Fruit fly (Drosophila melanogaster): ENCODE measurements around the gene daw.

Gene daw

dm6 chr2L:2759654-2760053, 45.4 kb upstream of the daw start, which contains the start of the genes HemK2, Snapin and Tnpo-SR (continued):
- TF ChIP-seq YL-1 (GFP tag; optimal IDR thresholded peaks at IDR 0.05): peak; percentile 89
- no peak for TF ChIP-seq cg (GFP tag; optimal IDR thresholded peaks at IDR 0.05)
- TF ChIP-seq peb (GFP tag; IDR thresholded peaks at IDR 0.05): peak; percentile 91
- peak; percentile 92 for TF ChIP-seq CG34376 (GFP tag; optimal IDR thresholded peaks at IDR 0.05)
- peak; percentile 80 for TF ChIP-seq D19A (tag; optimal IDR thresholded peaks at IDR 0.05)
- peak; percentile 92 for TF ChIP-seq CG7839 (tag; optimal IDR thresholded peaks at IDR 0.05)
- TF ChIP-seq CG14441 (GFP tag; IDR thresholded peaks at IDR 0.05): peak; percentile 93
- peak; percentile 90 for TF ChIP-seq klu (GFP tag; IDR thresholded peaks at IDR 0.05)
- TF ChIP-seq CG1024 (GFP tag; IDR thresholded peaks at IDR 0.05): peak; percentile 81
- TF ChIP-seq Sin3A (optimal IDR thresholded peaks at IDR 0.05): peak; percentile 82
- peak; percentile 70 for TF ChIP-seq CG7987 (GFP tag; optimal IDR thresholded peaks at IDR 0.05)
- TF ChIP-seq oc (tag; optimal IDR thresholded peaks at IDR 0.05): peak; percentile 78
- TF ChIP-seq hbn (GFP tag; IDR thresholded peaks at IDR 0.05; ENCODE audit: partially characterized antibody): peak; percentile 97
- peak; percentile 91 for TF ChIP-seq CG12155 (GFP tag; optimal IDR thresholded peaks at IDR 0.05)
- peak; percentile 55 for TF ChIP-seq org-1 (GFP tag; optimal IDR thresholded peaks at IDR 0.05)
- peak; percentile 72 for TF ChIP-seq CG7963 (GFP tag; IDR thresholded peaks at IDR 0.05; ENCODE audit: partially characterized antibody)
- TF ChIP-seq pros (GFP tag; optimal IDR thresholded peaks at IDR 0.05): peak; percentile 20
- TF ChIP-seq pfk (GFP tag; optimal IDR thresholded peaks at IDR 0.05): peak; percentile 28
- TF ChIP-seq Rfx (GFP tag; IDR thresholded peaks at IDR 0.05): peak; percentile 97
- peak; percentile 26 for TF ChIP-seq ash1 (GFP tag; optimal IDR thresholded peaks at IDR 0.05)
- peak; percentile 54 for TF ChIP-seq luna (GFP tag; optimal IDR thresholded peaks at IDR 0.05)
- peak; percentile 87 for TF ChIP-seq mld (GFP tag; IDR thresholded peaks at IDR 0.05; ENCODE audit: partially characterized antibody)
- no peak for TF ChIP-seq pita (GFP tag; optimal IDR thresholded peaks at IDR 0.05)
- peak; percentile 87 for TF ChIP-seq Blimp-1 (GFP tag; optimal IDR thresholded peaks at IDR 0.05)
- peak; percentile 94 for TF ChIP-seq CG17829 (tag; optimal IDR thresholded peaks at IDR 0.05)
- no peak for TF ChIP-seq Lpt (GFP tag; optimal IDR thresholded peaks at IDR 0.05)
- peak; percentile 85 for TF ChIP-seq CG10979 (tag; optimal IDR thresholded peaks at IDR 0.05)
- TF ChIP-seq CG12391 (tag; optimal IDR thresholded peaks at IDR 0.05): peak; percentile 96
- TF ChIP-seq Dip2 (GFP tag; IDR thresholded peaks at IDR 0.05): no peak; the same call in 1 of the 2 replicates
- TF ChIP-seq slp2 (GFP tag; optimal IDR thresholded peaks at IDR 0.05): peak; percentile 75
- TF ChIP-seq crp (GFP tag; optimal IDR thresholded peaks at IDR 0.05): peak in 1 of 2 experiments; percentile 63
- TF ChIP-seq CG13894 (tag; optimal IDR thresholded peaks at IDR 0.05): peak; percentile 96
- TF ChIP-seq Sry-β (GFP tag; optimal IDR thresholded peaks at IDR 0.05): peak; percentile 68
- peak; percentile 81 for TF ChIP-seq Ravus (GFP tag; IDR thresholded peaks at IDR 0.05)
- peak; percentile 97 for TF ChIP-seq CG2129 (GFP tag; IDR thresholded peaks at IDR 0.05; ENCODE audit: partially characterized antibody)
- peak; percentile 95 for TF ChIP-seq MBD-R2 (GFP tag; IDR thresholded peaks at IDR 0.05)
- peak; percentile 91 for TF ChIP-seq gro (GFP tag; optimal IDR thresholded peaks at IDR 0.05)
- TF ChIP-seq vfl (GFP tag; optimal IDR thresholded peaks at IDR 0.05): peak; percentile 92
- peak; percentile 93 for TF ChIP-seq amos (GFP tag; IDR thresholded peaks at IDR 0.05; ENCODE audit: partially characterized antibody)

DNA sequence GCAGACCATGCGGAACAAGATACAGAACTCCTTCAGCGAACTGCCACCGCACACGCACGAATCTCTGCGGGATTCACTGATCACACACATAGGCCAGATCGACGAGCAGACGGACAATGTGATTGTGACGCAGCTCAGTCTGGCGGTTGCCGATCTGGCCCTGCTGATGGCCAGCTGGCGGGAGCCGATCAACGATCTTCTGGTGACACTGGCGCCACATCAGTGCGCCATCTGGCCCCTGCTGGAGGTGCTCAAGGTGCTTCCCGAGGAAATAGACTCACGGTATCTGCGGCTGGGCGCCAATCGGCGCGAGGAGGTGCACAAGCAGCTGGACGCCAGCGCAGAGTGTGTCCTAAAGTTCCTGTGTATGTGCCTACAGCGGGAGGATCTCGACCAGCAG, 44.8 kb upstream of the daw start:
- 0 out of 2 replicates have a peak, but pooled peaks have one; percentile 21 for TF ChIP-seq CG42726 (GFP tag; IDR thresholded peaks at IDR 0.05; ENCODE audit: partially characterized antibody)
- peak; percentile 36 for TF ChIP-seq Med (GFP tag)
- peak; percentile 29; the same call in 1 of the 2 replicates for TF ChIP-seq aop (GFP tag; IDR thresholded peaks at IDR 0.05)
- no peak for TF ChIP-seq Antp (GFP tag; optimal IDR thresholded peaks at IDR 0.05)
- 0 out of 3 replicates have a peak, but pooled peaks have one; percentile 12 for TF ChIP-seq sr (GFP tag; IDR thresholded peaks at IDR 0.05)
- no peak for TF ChIP-seq Rx (GFP tag; IDR thresholded peaks at IDR 0.05)
- TF ChIP-seq Ets97D (GFP tag; optimal IDR thresholded peaks at IDR 0.05): no peak
- TF ChIP-seq zen2 (GFP tag; IDR thresholded peaks at IDR 0.05; ENCODE audit: partially characterized antibody): 0 out of 3 replicates have a peak, but pooled peaks have one; percentile 12
- TF ChIP-seq Jarid2 (GFP tag; optimal IDR thresholded peaks at IDR 0.05): no peak
- no peak for TF ChIP-seq tin (GFP tag; optimal IDR thresholded peaks at IDR 0.05)
- TF ChIP-seq tgo (GFP tag; IDR thresholded peaks at IDR 0.05): no peak
- TF ChIP-seq CG11247 (GFP tag; IDR thresholded peaks at IDR 0.05): no peak
- TF ChIP-seq abd-A (tag; optimal IDR thresholded peaks at IDR 0.05): no peak
- TF ChIP-seq CG34376 (GFP tag; optimal IDR thresholded peaks at IDR 0.05): no peak

All from whole organism, embryonic.